Fruit fly (Drosophila melanogaster) whole organism, embryonic: ENCODE measurements around the gene CG5909.

ENCODE experiments used
- ATbp ChIP-seq: fragments of 200-800 bp; sonication (Bioruptor generic); optimal IDR thresholded peaks from 2 replicates; lab custom pipeline; 2017; ENCODE audit warnings: missing biosample characterization, mild to moderate bottlenecking, missing genetic modification characterization, missing genetic modification reagents
- CG1024 ChIP-seq: fragments of 200-800 bp; sonication (Bioruptor generic); IDR thresholded peaks from 2 replicates; pipeline ENCODE4 v1.3.6; 2022; ENCODE audit warnings: missing biosample characterization, missing genetic modification characterization
- CG10462 ChIP-seq: fragments of 200-800 bp; sonication (Bioruptor generic); optimal IDR thresholded peaks from 2 replicates; lab custom pipeline; 2016; ENCODE audit warnings: missing biosample characterization, missing genetic modification characterization
- CG11504 ChIP-seq: fragments of 200-800 bp; sonication (Bioruptor generic); optimal IDR thresholded peaks from 3 replicates; lab custom pipeline; 2019; ENCODE audit warnings: missing biosample characterization, mild to moderate bottlenecking, missing genetic modification characterization, moderate library complexity
- CG11723 ChIP-seq: fragments of 200-800 bp; sonication (Bioruptor generic); optimal IDR thresholded peaks from 2 replicates; lab custom pipeline; 2017; ENCODE audit warnings: missing biosample characterization, mild to moderate bottlenecking, missing genetic modification characterization
- CG12219 ChIP-seq: fragments of 200-800 bp; sonication (Bioruptor generic); optimal IDR thresholded peaks from 3 replicates; lab custom pipeline; 2018; ENCODE audit warnings: missing biosample characterization, mild to moderate bottlenecking, missing genetic modification characterization
- CG1233 ChIP-seq: fragments of 200-800 bp; sonication (Bioruptor generic); optimal IDR thresholded peaks from 4 replicates; lab custom pipeline; 2018; ENCODE audit warnings: missing biosample characterization, mild to moderate bottlenecking, missing genetic modification characterization
- CG13123 ChIP-seq: fragments of 200-800 bp; sonication (Bioruptor generic); optimal IDR thresholded peaks from 2 replicates; lab custom pipeline; 2016; ENCODE audit warnings: missing biosample characterization, missing genetic modification characterization
- CG13296 ChIP-seq: fragments of 200-800 bp; sonication (Bioruptor generic); optimal IDR thresholded peaks from 3 replicates; lab custom pipeline; 2018; ENCODE audit warnings: missing biosample characterization, mild to moderate bottlenecking, missing genetic modification characterization
- CG17359 ChIP-seq: fragments of 200-800 bp; sonication (Bioruptor generic); optimal IDR thresholded peaks from 3 replicates; lab custom pipeline; 2018; ENCODE audit warnings: missing biosample characterization, mild to moderate bottlenecking, missing genetic modification characterization, moderate library complexity
- CG3163 ChIP-seq: fragments of 200-800 bp; sonication (Bioruptor generic); optimal IDR thresholded peaks from 3 replicates; lab custom pipeline; 2016; ENCODE audit warnings: missing biosample characterization, missing genetic modification characterization
- CG32532 ChIP-seq: fragments of 200-800 bp; sonication (Bioruptor generic); IDR thresholded peaks from 2 replicates; pipeline ENCODE4 v1.3.6; 2022; ENCODE audit warnings: missing biosample characterization, missing genetic modification characterization
- CG34376 ChIP-seq: fragments of 200-800 bp; sonication (Bioruptor generic); optimal IDR thresholded peaks from 2 replicates; lab custom pipeline; 2018; ENCODE audit warnings: missing biosample characterization, mild to moderate bottlenecking, missing genetic modification characterization
- CG4282 ChIP-seq: fragments of 200-800 bp; sonication (Bioruptor generic); optimal IDR thresholded peaks from 2 replicates; lab custom pipeline; 2016; ENCODE audit warnings: missing biosample characterization, missing genetic modification characterization
- CG4707 ChIP-seq: fragments of 200-800 bp; sonication (Bioruptor generic); optimal IDR thresholded peaks from 2 replicates; lab custom pipeline; 2018; ENCODE audit warnings: missing biosample characterization, mild to moderate bottlenecking, missing genetic modification characterization, moderate library complexity
- CG4730 ChIP-seq: fragments of 200-800 bp; sonication (Bioruptor generic); IDR thresholded peaks from 2 replicates; pipeline ENCODE4 v1.3.6; 2022; ENCODE audit warnings: missing biosample characterization, missing genetic modification characterization
- CG5180 ChIP-seq: fragments of 200-800 bp; sonication (Bioruptor generic); optimal IDR thresholded peaks from 3 replicates; lab custom pipeline; 2017; ENCODE audit warnings: missing biosample characterization, missing genetic modification characterization, mild to moderate bottlenecking, moderate library complexity, missing genetic modification reagents
- CG6654 ChIP-seq: fragments of 200-800 bp; sonication (Bioruptor generic); optimal IDR thresholded peaks from 2 replicates; lab custom pipeline; 2017; ENCODE audit warnings: missing biosample characterization, mild to moderate bottlenecking, missing genetic modification characterization
- CG6683 ChIP-seq: fragments of 200-800 bp; sonication (Bioruptor generic); optimal IDR thresholded peaks from 2 replicates; lab custom pipeline; 2017; ENCODE audit warnings: missing biosample characterization, mild to moderate bottlenecking, missing genetic modification characterization, missing genetic modification reagents
- CG9876 ChIP-seq: fragments of 200-800 bp; sonication (Bioruptor generic); optimal IDR thresholded peaks from 2 replicates; lab custom pipeline; 2016; ENCODE audit warnings: missing biosample characterization, missing genetic modification characterization
- CrebB ChIP-seq: fragments of 200-800 bp; sonication (Bioruptor generic); optimal IDR thresholded peaks from 3 replicates; lab custom pipeline; 2018; ENCODE audit warnings: missing biosample characterization, mild to moderate bottlenecking, missing genetic modification characterization
- Dp ChIP-seq: fragments of 200-800 bp; sonication (Bioruptor generic); optimal IDR thresholded peaks from 2 replicates; lab custom pipeline; 2018; ENCODE audit warnings: missing biosample characterization, mild to moderate bottlenecking, missing genetic modification characterization, moderate library complexity
- Fer1 ChIP-seq: fragments of 200-800 bp; sonication (Bioruptor generic); optimal IDR thresholded peaks from 2 replicates; lab custom pipeline; 2017; ENCODE audit warnings: missing biosample characterization, mild to moderate bottlenecking, missing genetic modification characterization
- HLH3B ChIP-seq: fragments of 200-800 bp; sonication (Bioruptor generic); IDR thresholded peaks from 2 replicates; pipeline ENCODE4 v1.3.6; 2022; ENCODE audit warnings: missing biosample characterization, missing genetic modification characterization
- Jarid2 ChIP-seq: fragments of 200-800 bp; sonication (Bioruptor generic); optimal IDR thresholded peaks from 3 replicates; lab custom pipeline; 2017; ENCODE audit warnings: mild to moderate bottlenecking, missing biosample characterization, missing genetic modification reagents, missing genetic modification characterization
- Med ChIP-seq: fragments of 200-800 bp; sonication (Bioruptor generic); peaks from one replicate; lab custom pipeline; 2016; ENCODE audit warnings: missing biosample characterization, missing genetic modification characterization, mild to moderate bottlenecking, inconsistent platforms, moderate library complexity
- NfI ChIP-seq: fragments of 200-800 bp; sonication (Bioruptor generic); optimal IDR thresholded peaks from 3 replicates; lab custom pipeline; 2018; ENCODE audit warnings: missing biosample characterization, mild to moderate bottlenecking, missing genetic modification characterization, moderate library complexity
- Taf1 ChIP-seq: fragments of 200-800 bp; sonication (Bioruptor generic); IDR thresholded peaks from 2 replicates; pipeline ENCODE4 v1.3.6; 2022; ENCODE audit warnings: missing biosample characterization, missing genetic modification characterization
- Tbp ChIP-seq: fragments of >200 bp; optimal IDR thresholded peaks from 2 replicates; lab custom pipeline; 2018; ENCODE audit warnings: missing biosample characterization, missing genetic modification characterization
- Trl ChIP-seq, 3 experiments: fragments of >200 bp in 2 of 3; fragments of 200-800 bp in 1 of 3; sonication (Bioruptor generic) in 1 of 3; optimal IDR thresholded peaks; 2 replicates in 1 of 3; 3 replicates in 2 of 3; lab custom pipeline; 2016 to 2017; ENCODE audit warnings: missing biosample characterization in 1 of 3, missing genetic modification characterization in 1 of 3
- Vsx1 ChIP-seq: fragments of 200-800 bp; sonication (Bioruptor generic); optimal IDR thresholded peaks from 2 replicates; lab custom pipeline; 2017; ENCODE audit warnings: missing biosample characterization, mild to moderate bottlenecking, missing genetic modification characterization, missing genetic modification reagents
- Xrp1 ChIP-seq: fragments of 200-800 bp; sonication (Bioruptor generic); IDR thresholded peaks from 2 replicates; pipeline ENCODE4 v1.3.6; 2022; ENCODE audit warnings: missing biosample characterization, missing genetic modification characterization
- ato ChIP-seq: fragments of 200-800 bp; sonication (Bioruptor generic); IDR thresholded peaks from 2 replicates; pipeline ENCODE4 v1.3.6; 2022; ENCODE audit warnings: missing biosample characterization, missing genetic modification characterization; ENCODE audit not compliant: partially characterized antibody
- crc ChIP-seq: fragments of 200-800 bp; sonication (Bioruptor generic); optimal IDR thresholded peaks from 2 replicates; lab custom pipeline; 2016; ENCODE audit warnings: missing biosample characterization, missing genetic modification characterization
- disco-r ChIP-seq: fragments of 200-800 bp; sonication (Bioruptor generic); optimal IDR thresholded peaks from 2 replicates; lab custom pipeline; 2016; ENCODE audit warnings: missing biosample characterization, missing genetic modification characterization
- emc ChIP-seq: fragments of 200-800 bp; sonication (Bioruptor generic); optimal IDR thresholded peaks from 2 replicates; lab custom pipeline; 2016; ENCODE audit warnings: missing biosample characterization, missing genetic modification characterization
- lmd ChIP-seq: fragments of 200-800 bp; sonication (Bioruptor generic); IDR thresholded peaks from 2 replicates; pipeline ENCODE4 v1.3.6; 2022; ENCODE audit warnings: missing biosample characterization, missing genetic modification characterization
- nerfin-1 ChIP-seq: fragments of 200-800 bp; sonication (Bioruptor generic); optimal IDR thresholded peaks from 3 replicates; lab custom pipeline; 2019; ENCODE audit warnings: missing biosample characterization, mild to moderate bottlenecking, missing genetic modification characterization, moderate library complexity
- ranshi ChIP-seq: fragments of 200-800 bp; sonication (Bioruptor generic); IDR thresholded peaks from 2 replicates; pipeline ENCODE4 v1.3.6; 2022; ENCODE audit warnings: missing biosample characterization, missing genetic modification characterization
- schlank ChIP-seq: fragments of 200-800 bp; sonication (Bioruptor generic); optimal IDR thresholded peaks from 2 replicates; lab custom pipeline; 2018; ENCODE audit warnings: missing biosample characterization, mild to moderate bottlenecking, missing genetic modification characterization
- slp2 ChIP-seq: fragments of 200-800 bp; sonication (Bioruptor generic); optimal IDR thresholded peaks from 2 replicates; lab custom pipeline; 2016; ENCODE audit warnings: missing biosample characterization, missing genetic modification characterization
- unpg ChIP-seq: fragments of 200-800 bp; sonication (Bioruptor generic); optimal IDR thresholded peaks from 3 replicates; lab custom pipeline; 2018; ENCODE audit warnings: missing biosample characterization, mild to moderate bottlenecking, missing genetic modification characterization, moderate library complexity

Gene CG5909

DNA sequence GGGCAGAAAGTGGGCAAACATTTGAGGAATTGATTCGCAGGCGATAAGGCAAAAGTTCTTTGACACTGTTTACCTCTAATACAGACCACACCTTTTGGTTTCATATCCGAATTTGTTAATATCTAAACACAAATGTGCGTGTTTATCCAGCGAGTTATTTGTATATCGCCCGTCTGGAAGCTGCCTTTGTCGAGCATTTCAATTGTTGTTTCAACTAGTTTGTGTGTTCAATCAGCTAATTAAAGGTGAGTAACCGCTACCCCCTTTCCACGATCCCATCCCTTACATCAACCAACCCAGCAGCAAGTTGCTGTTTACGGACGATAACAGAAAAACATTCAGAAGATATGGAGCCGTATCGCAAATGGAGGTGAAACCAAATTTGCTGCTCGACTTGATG lies 29.6 kb upstream of the CG5909 start (continued):
- TF ChIP-seq Trl (optimal IDR thresholded peaks at IDR 0.05; lab: Kevin White, UChicago), result no peak
- TF ChIP-seq Trl (GFP tag; optimal IDR thresholded peaks at IDR 0.05; lab: Kevin White, UChicago), result peak; percentile 33
- peak; percentile 22 for TF ChIP-seq NfI (GFP tag; lab: Kevin White, UChicago)
- TF ChIP-seq CG1024, result no peak
- TF ChIP-seq HLH3B (GFP tag; lab: Robert Waterston, UW), result peak; percentile 31; the same call in 1 of the 2 replicates
- TF ChIP-seq slp2 (GFP tag; lab: Kevin White, UChicago), result no peak
- TF ChIP-seq Jarid2, result peak; percentile 15
- TF ChIP-seq CG4707 (GFP tag; lab: Kevin White, UChicago), result no peak
- peak; percentile 9; the same call in 1 of the 2 replicates for TF ChIP-seq ranshi (GFP tag; lab: Robert Waterston, UW)
- peak; percentile 19 for TF ChIP-seq CG3163 (GFP tag; lab: Kevin White, UChicago)
- TF ChIP-seq CG6683 (GFP tag; lab: Kevin White, UChicago), result peak; percentile 49
- TF ChIP-seq CG12219 (GFP tag; lab: Kevin White, UChicago), result peak; percentile 16
- TF ChIP-seq CG4730 (GFP tag; lab: Robert Waterston, UW), result no peak
- peak; percentile 28; the same call in 1 of the 2 replicates for TF ChIP-seq lmd (GFP tag; lab: Robert Waterston, UW)
- no peak for TF ChIP-seq disco-r
- TF ChIP-seq ATbp (GFP tag; lab: Kevin White, UChicago), result peak; percentile 63
- TF ChIP-seq Med (GFP tag; lab: Kevin White, UChicago), result peak; percentile 95
- no peak for TF ChIP-seq CG6654
- peak; percentile 57 for TF ChIP-seq CrebB (tag; lab: Kevin White, UChicago)
- no peak for TF ChIP-seq CG11504 (tag; lab: Kevin White, UChicago)
- TF ChIP-seq schlank (tag; lab: Kevin White, UChicago), result peak; percentile 79
- TF ChIP-seq nerfin-1 (tag; lab: Kevin White, UChicago), result no peak
- peak; percentile 32; the same call in 1 of the 2 replicates for TF ChIP-seq Xrp1 (GFP tag; lab: Robert Waterston, UW)
- peak; percentile 63 for TF ChIP-seq CG34376 (GFP tag; lab: Kevin White, UChicago)
- TF ChIP-seq CG13296 (GFP tag; lab: Kevin White, UChicago), result peak; percentile 61
- TF ChIP-seq unpg (GFP tag; lab: Kevin White, UChicago), result peak; percentile 35
- TF ChIP-seq Taf1, result peak; percentile 42; the same call in 1 of the 2 replicates
- no peak for TF ChIP-seq CG10462
- peak; percentile 3 for TF ChIP-seq CG4282 (GFP tag; lab: Kevin White, UChicago)
- peak; percentile 38 for TF ChIP-seq crc
- TF ChIP-seq Tbp, result no peak
- TF ChIP-seq CG32532 (GFP tag; lab: Robert Waterston, UW), result peak; percentile 43; the same call in 1 of the 2 replicates
- peak; percentile 11 for TF ChIP-seq CG9876
- TF ChIP-seq Dp (GFP tag; lab: Kevin White, UChicago), result no peak
- TF ChIP-seq emc (GFP tag; lab: Kevin White, UChicago), result peak; percentile 34
- peak; percentile 78 for TF ChIP-seq Fer1 (GFP tag; lab: Kevin White, UChicago)
- no peak for TF ChIP-seq ato (GFP tag; lab: Robert Waterston, UW)
- TF ChIP-seq CG17359 (tag; lab: Kevin White, UChicago), result peak; percentile 58
- peak; percentile 48 for TF ChIP-seq CG1233 (GFP tag; lab: Kevin White, UChicago)
- TF ChIP-seq Vsx1, result peak; percentile 71
- TF ChIP-seq CG13123, result peak; percentile 8
- TF ChIP-seq CG11723, result peak; percentile 17
- TF ChIP-seq CG5180 (GFP tag; lab: Kevin White, UChicago), result peak; percentile 35
